Fruit fly (Drosophila melanogaster): ENCODE data around the gene Sol1.

Sol1 gene

dm6 chr3R:12433764-12434163 is 47.7 kb downstream of the Sol1 start, which contains the start of the genes Aos1 and Srlp (continued):
- peak; percentile 19 for TF ChIP-seq CG8290 (GFP tag; optimal IDR thresholded peaks at IDR 0.05)
- TF ChIP-seq CG8290 (tag; optimal IDR thresholded peaks at IDR 0.05): no peak
- TF ChIP-seq GATAe (GFP tag; conservative IDR thresholded peaks at IDR 0.05): no peak
- TF ChIP-seq Antp (GFP tag; optimal IDR thresholded peaks at IDR 0.05): no peak
- peak; percentile 23 for TF ChIP-seq fd96Cb (tag; optimal IDR thresholded peaks at IDR 0.05)
- TF ChIP-seq CG33557 (GFP tag; optimal IDR thresholded peaks at IDR 0.05): peak; percentile 34
- no peak for TF ChIP-seq CG10321 (GFP tag; IDR thresholded peaks at IDR 0.05)
- TF ChIP-seq CG15073 (GFP tag; optimal IDR thresholded peaks at IDR 0.05): no peak
- TF ChIP-seq Hsf (GFP tag; optimal IDR thresholded peaks at IDR 0.05): no peak
- TF ChIP-seq Abd-B (GFP tag; optimal IDR thresholded peaks at IDR 0.05): peak; percentile 62
- TF ChIP-seq fd102C (GFP tag; optimal IDR thresholded peaks at IDR 0.05): no peak
- no peak for TF ChIP-seq CG8765 (GFP tag; IDR thresholded peaks at IDR 0.05)
- TF ChIP-seq phol (tag; optimal IDR thresholded peaks at IDR 0.05): peak; percentile 80
- peak in 1 of 2 experiments; percentile 27 for TF ChIP-seq Pdp1 (GFP tag; optimal IDR thresholded peaks at IDR 0.05)
- TF ChIP-seq zfh1 (GFP tag; IDR thresholded peaks at IDR 0.05): no peak
- peak; percentile 24 for TF ChIP-seq CG9727 (GFP tag; optimal IDR thresholded peaks at IDR 0.05)
- peak; percentile 69 for TF ChIP-seq Xbp1 (GFP tag; optimal IDR thresholded peaks at IDR 0.05)
- peak; percentile 35 for TF ChIP-seq CG17359 (tag; optimal IDR thresholded peaks at IDR 0.05)
- no peak for TF ChIP-seq nerfin-2 (GFP tag; IDR thresholded peaks at IDR 0.05; ENCODE audit: partially characterized antibody)
- peak in 1 of 3 experiments; percentile 56 for TF ChIP-seq lola (GFP tag; optimal IDR thresholded peaks at IDR 0.05)
- TF ChIP-seq Xrp1 (GFP tag; IDR thresholded peaks at IDR 0.05): peak; percentile 31; the same call in 1 of the 2 replicates
- peak; percentile 40 for TF ChIP-seq CTCF (GFP tag; optimal IDR thresholded peaks at IDR 0.05)
- TF ChIP-seq CG4730 (GFP tag; IDR thresholded peaks at IDR 0.05): no peak
- no peak for TF ChIP-seq sr (GFP tag; IDR thresholded peaks at IDR 0.05)
- peak; percentile 46 for TF ChIP-seq Ptx1 (GFP tag; IDR thresholded peaks at IDR 0.05)
- TF ChIP-seq CG7987 (GFP tag; optimal IDR thresholded peaks at IDR 0.05): no peak
- no peak for TF ChIP-seq Dip2 (GFP tag; IDR thresholded peaks at IDR 0.05)
- TF ChIP-seq sima (GFP tag; optimal IDR thresholded peaks at IDR 0.05): no peak
- TF ChIP-seq CG10147 (GFP tag; optimal IDR thresholded peaks at IDR 0.05): peak; percentile 62
- no peak for TF ChIP-seq CG7357 (GFP tag; IDR thresholded peaks at IDR 0.05)
- no peak for TF ChIP-seq schlank (tag; optimal IDR thresholded peaks at IDR 0.05)
- TF ChIP-seq BEAF-32 (GFP tag; optimal IDR thresholded peaks at IDR 0.05): peak; percentile 61
- TF ChIP-seq otp (GFP tag; IDR thresholded peaks at IDR 0.05): no peak
- no peak for TF ChIP-seq CG8359 (GFP tag; optimal IDR thresholded peaks at IDR 0.05; ENCODE audit: borderline replicate concordance)
- TF ChIP-seq bowl (GFP tag; IDR thresholded peaks at IDR 0.05): no peak
- TF ChIP-seq CG8944 (GFP tag; optimal IDR thresholded peaks at IDR 0.05): no peak
- TF ChIP-seq grau (tag; optimal IDR thresholded peaks at IDR 0.05): peak; percentile 71
- TF ChIP-seq CG12236 (GFP tag; optimal IDR thresholded peaks at IDR 0.05): no peak
- TF ChIP-seq Dp (GFP tag; optimal IDR thresholded peaks at IDR 0.05): peak; percentile 50
- no peak for TF ChIP-seq Meics (GFP tag; optimal IDR thresholded peaks at IDR 0.05)
- TF ChIP-seq CG3995 (GFP tag; optimal IDR thresholded peaks at IDR 0.05): no peak
- peak; percentile 52 for TF ChIP-seq CG12942 (GFP tag; optimal IDR thresholded peaks at IDR 0.05)
- no peak for TF ChIP-seq Taf1 (GFP tag; IDR thresholded peaks at IDR 0.05)
- no peak for TF ChIP-seq CG16813 (GFP tag; IDR thresholded peaks at IDR 0.05; ENCODE audit: partially characterized antibody)
- no peak for TF ChIP-seq CG4424 (GFP tag; optimal IDR thresholded peaks at IDR 0.05)
- TF ChIP-seq CG4282 (GFP tag; optimal IDR thresholded peaks at IDR 0.05): no peak
- no peak for TF ChIP-seq prd (optimal IDR thresholded peaks at IDR 0.05)
- peak; percentile 55; the same call in 2 of the 3 replicates for TF ChIP-seq prd (GFP tag; IDR thresholded peaks at IDR 0.05)
- TF ChIP-seq Hr78 (GFP tag; optimal IDR thresholded peaks at IDR 0.05): no peak
- peak; percentile 41 for TF ChIP-seq CG10543 (GFP tag; optimal IDR thresholded peaks at IDR 0.05)
- TF ChIP-seq shn (GFP tag; optimal IDR thresholded peaks at IDR 0.05): no peak
- TF ChIP-seq ken (GFP tag; IDR thresholded peaks at IDR 0.05): no peak

Data from whole organism, embryonic.